Fruit fly (Drosophila melanogaster) whole organism, wandering third instar larva: Measurements from ENCODE around the gene CG42526.
A peak's percentile ranks its signal among the peaks of the same experiment; 100 is the strongest.

Experiments used
- Abd-B ChIP-seq: fragments of >200 bp; optimal IDR thresholded peaks from 2 replicates; lab custom pipeline; 2017; ENCODE audit warnings: missing biosample characterization, missing genetic modification characterization
- CG32264 ChIP-seq: fragments of 200-800 bp; sonication (Bioruptor generic); optimal IDR thresholded peaks from 2 replicates; lab custom pipeline; 2016; ENCODE audit warnings: missing biosample characterization, missing genetic modification characterization
- CG9705 ChIP-seq: fragments of 200-800 bp; sonication (Bioruptor generic); optimal IDR thresholded peaks from 2 replicates; lab custom pipeline; 2018; ENCODE audit warnings: missing biosample characterization, mild to moderate bottlenecking, missing genetic modification characterization
- CrebA ChIP-seq: fragments of 200-800 bp; sonication (Bioruptor generic); optimal IDR thresholded peaks from 2 replicates; lab custom pipeline; 2016; ENCODE audit warnings: missing biosample characterization, mild to moderate bottlenecking, missing genetic modification characterization, borderline replicate concordance
- Dfd ChIP-seq: fragments of >200 bp; optimal IDR thresholded peaks from 2 replicates; lab custom pipeline; 2017; ENCODE audit warnings: missing biosample characterization, missing genetic modification characterization
- GATAd ChIP-seq: sonication (Bioruptor generic); optimal IDR thresholded peaks from 2 replicates; lab custom pipeline; 2016; ENCODE audit warnings: missing biosample characterization, missing genetic modification characterization
- HLH106 ChIP-seq: fragments of 200-800 bp; optimal IDR thresholded peaks from 3 replicates; lab custom pipeline; 2019; ENCODE audit warnings: missing biosample characterization, mild to moderate bottlenecking, missing genetic modification characterization, moderate library complexity
- Hnf4 ChIP-seq: fragments of 200-800 bp; sonication (Bioruptor generic); optimal IDR thresholded peaks from 2 replicates; lab custom pipeline; 2016; ENCODE audit warnings: missing biosample characterization, mild to moderate bottlenecking, missing genetic modification characterization
- Hr78 ChIP-seq: fragments of >200 bp; optimal IDR thresholded peaks from 2 replicates; lab custom pipeline; 2017; ENCODE audit warnings: missing biosample characterization, missing genetic modification characterization
- Hr83 ChIP-seq: fragments of 200-300 bp; sonication (Bioruptor generic); optimal IDR thresholded peaks from 2 replicates; lab custom pipeline; 2016; ENCODE audit warnings: missing biosample characterization, mild to moderate bottlenecking, missing genetic modification characterization, moderate library complexity; ENCODE audit not compliant: poor library complexity, severe bottlenecking
- Jra ChIP-seq: sonication (Bioruptor generic); optimal IDR thresholded peaks from 2 replicates; lab custom pipeline; 2016; ENCODE audit warnings: missing biosample characterization, missing genetic modification characterization
- Myc ChIP-seq: fragments of >200 bp; optimal IDR thresholded peaks from 2 replicates; lab custom pipeline; 2017
- N ChIP-seq: fragments of >200 bp; optimal IDR thresholded peaks from 2 replicates; lab custom pipeline; 2018; ENCODE audit warnings: missing biosample characterization, missing external identifiers, missing genetic modification characterization
- OdsH ChIP-seq: fragments of 200-800 bp; sonication (Bioruptor generic); optimal IDR thresholded peaks from 2 replicates; lab custom pipeline; 2016; ENCODE audit warnings: missing biosample characterization, mild to moderate bottlenecking, missing genetic modification characterization
- Rel ChIP-seq, 2 experiments: fragments of 200-800 bp; sonication (Bioruptor generic) in 1 of 2; optimal IDR thresholded peaks; 2 replicates in 1 of 2; 3 replicates in 1 of 2; lab custom pipeline; 2016 to 2019; ENCODE audit warnings: mild to moderate bottlenecking in 2 of 2, missing biosample characterization in 2 of 2, missing genetic modification characterization in 2 of 2, moderate library complexity in 1 of 2
- Sp1 ChIP-seq: fragments of 200-800 bp; sonication (Bioruptor generic); optimal IDR thresholded peaks from 3 replicates; lab custom pipeline; 2019; ENCODE audit warnings: missing biosample characterization, mild to moderate bottlenecking, missing genetic modification characterization, moderate library complexity
- br ChIP-seq: fragments of 200-800 bp; sonication (Bioruptor generic); optimal IDR thresholded peaks from 2 replicates; lab custom pipeline; 2016; ENCODE audit warnings: missing biosample characterization, missing genetic modification characterization
- dmrt93B ChIP-seq: fragments of 200-800 bp; sonication (Bioruptor generic); optimal IDR thresholded peaks from 2 replicates; lab custom pipeline; 2018; ENCODE audit warnings: missing biosample characterization, mild to moderate bottlenecking, missing genetic modification characterization
- dsf ChIP-seq: sonication (Bioruptor generic); optimal IDR thresholded peaks from 2 replicates; lab custom pipeline; 2016; ENCODE audit warnings: missing biosample characterization, missing genetic modification characterization, borderline replicate concordance
- ey ChIP-seq: fragments of 200-800 bp; sonication (Bioruptor generic); optimal IDR thresholded peaks from 2 replicates; lab custom pipeline; 2016; ENCODE audit warnings: missing biosample characterization, missing genetic modification characterization
- foxo ChIP-seq, 2 experiments: fragments of 200-800 bp; sonication (Bioruptor generic); optimal IDR thresholded peaks; 2 replicates in 1 of 2; 3 replicates in 1 of 2; lab custom pipeline; 2016 to 2017; ENCODE audit warnings: missing biosample characterization in 2 of 2, missing genetic modification characterization in 2 of 2
- fru ChIP-seq: fragments of 200-800 bp; sonication (Bioruptor generic); optimal IDR thresholded peaks from 3 replicates; lab custom pipeline; 2016; ENCODE audit warnings: missing biosample characterization, mild to moderate bottlenecking, missing genetic modification characterization
- h ChIP-seq: fragments of 200-800 bp; sonication (Bioruptor generic); optimal IDR thresholded peaks from 3 replicates; lab custom pipeline; 2016; ENCODE audit warnings: missing biosample characterization, mild to moderate bottlenecking, missing genetic modification characterization
- jim ChIP-seq: fragments of 175-275, 200-325 bp; sonication (Bioruptor generic); optimal IDR thresholded peaks from 2 replicates; lab custom pipeline; 2016; ENCODE audit warnings: missing biosample characterization, mild to moderate bottlenecking, missing genetic modification characterization
- lola ChIP-seq: fragments of >200 bp; optimal IDR thresholded peaks from 2 replicates; lab custom pipeline; 2017; ENCODE audit warnings: missing biosample characterization, missing genetic modification characterization
- pan ChIP-seq: fragments of >200 bp; optimal IDR thresholded peaks from 2 replicates; lab custom pipeline; 2017
- psq ChIP-seq: fragments of 200-800 bp; sonication (Bioruptor generic); optimal IDR thresholded peaks from 3 replicates; lab custom pipeline; 2017; ENCODE audit warnings: missing biosample characterization, mild to moderate bottlenecking, missing genetic modification characterization, moderate library complexity
- rgr ChIP-seq: fragments of 200-800 bp; sonication (Bioruptor generic); optimal IDR thresholded peaks from 3 replicates; lab custom pipeline; 2016; ENCODE audit warnings: missing biosample characterization, mild to moderate bottlenecking, missing genetic modification characterization
- sage ChIP-seq: fragments of 200-800 bp; sonication (Bioruptor generic); optimal IDR thresholded peaks from 2 replicates; lab custom pipeline; 2016; ENCODE audit warnings: missing biosample characterization, mild to moderate bottlenecking, missing genetic modification characterization
- sv ChIP-seq: fragments of 200-800 bp; sonication (Bioruptor generic); optimal IDR thresholded peaks from 3 replicates; lab custom pipeline; 2016; ENCODE audit warnings: missing biosample characterization, missing genetic modification characterization
- tai ChIP-seq: sonication (Bioruptor generic); optimal IDR thresholded peaks from 2 replicates; lab custom pipeline; 2016; ENCODE audit warnings: missing biosample characterization, missing genetic modification characterization
- usp ChIP-seq: fragments of >200 bp; optimal IDR thresholded peaks from 2 replicates; lab custom pipeline; 2017; ENCODE audit warnings: missing biosample characterization, missing genetic modification characterization
- woc ChIP-seq: sonication (Bioruptor generic); optimal IDR thresholded peaks from 2 replicates; lab custom pipeline; 2016; ENCODE audit warnings: missing biosample characterization, mild to moderate bottlenecking, missing genetic modification characterization

Gene CG42526

dm6 chr3L:9455819-9456388 is 20.7 kb upstream of the CG42526 start, which contains the start of the genes phol and CG3552:
Gene phol (minus strand): TSS chr3L:9456281.
Gene CG3552 (plus strand): TSS chr3L:9456318.
- TF ChIP-seq tai (GFP tag; lab: Kevin White, UChicago) = no peak
- TF ChIP-seq foxo (GFP tag; optimal IDR thresholded peaks at IDR 0.05; lab: Kevin White, UChicago) = peak in 1 of 2 experiments; percentile 3
- TF ChIP-seq HLH106 (tag; lab: Kevin White, UChicago) = peak; percentile 2
- peak; percentile 7 for TF ChIP-seq rgr (GFP tag; lab: Kevin White, UChicago)
- no peak for TF ChIP-seq sv (GFP tag; lab: Kevin White, UChicago)
- no peak for TF ChIP-seq fru (GFP tag; lab: Kevin White, UChicago)
- peak; percentile 26 for TF ChIP-seq Sp1 (GFP tag; lab: Kevin White, UChicago)
- peak; percentile 9 for TF ChIP-seq Myc (lab: Kevin White, UChicago)
- no peak for TF ChIP-seq dmrt93B (GFP tag; lab: Kevin White, UChicago)
- no peak for TF ChIP-seq Rel (GFP tag; optimal IDR thresholded peaks at IDR 0.05; lab: Kevin White, UChicago)
- TF ChIP-seq Rel (tag; optimal IDR thresholded peaks at IDR 0.05; lab: Kevin White, UChicago) = peak; percentile 90

- TF ChIP-seq dsf (GFP tag; lab: Kevin White, UChicago) (no peak), h (GFP tag; lab: Kevin White, UChicago) (peak; percentile 17), sv (GFP tag; lab: Kevin White, UChicago) (no peak), psq (no peak), N (no peak), Sp1 (GFP tag; lab: Kevin White, UChicago) (no peak)
Observed at dm6 chr3L:9452422-9452821, 17.2 kb upstream of the CG42526 start.

DNA sequence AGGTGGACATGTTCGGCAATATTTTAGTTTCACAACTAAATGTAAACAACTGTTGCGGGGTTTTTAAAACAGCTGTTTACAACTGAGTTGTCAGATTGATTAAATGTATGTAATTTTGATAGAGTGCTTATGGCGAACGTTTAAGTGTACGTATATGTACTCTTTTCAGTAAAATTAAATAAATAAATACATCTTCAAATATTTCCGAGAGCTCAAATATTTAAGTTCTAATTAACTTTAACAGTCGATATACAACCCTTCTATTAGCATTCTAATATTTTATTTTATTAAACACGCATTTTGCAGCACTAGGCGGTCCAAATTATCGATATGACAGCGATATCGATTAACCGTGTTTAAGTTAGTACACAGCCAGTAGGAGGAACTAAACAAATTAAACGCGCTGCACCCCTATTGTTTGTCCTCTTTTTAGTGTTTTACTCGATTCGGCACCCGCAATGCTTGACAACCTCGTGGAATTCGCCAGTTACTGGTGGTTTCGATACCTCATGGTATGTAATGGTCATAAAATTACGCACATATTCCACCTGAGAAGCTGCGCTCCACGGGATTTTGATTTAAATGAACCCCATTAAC is 16.4 kb upstream of the CG42526 start, which contains the start of the genes CG3448 and ghi:
TSS of gene CG3448 (minus strand) at position 51 of the 597 bp plus-strand sequence.
TSS of gene ghi (plus strand) at position 355 of the 597 bp plus-strand sequence.
- TF ChIP-seq h (GFP tag; lab: Kevin White, UChicago) (peak; percentile 84), OdsH (peak; percentile 6), GATAd (GFP tag; lab: Kevin White, UChicago) (no peak), Myc (lab: Kevin White, UChicago) (peak; percentile 15), Hr83 (GFP tag; lab: Kevin White, UChicago) (no peak), dsf (GFP tag; lab: Kevin White, UChicago) (peak; percentile 32), Hnf4 (peak; percentile 71), rgr (GFP tag; lab: Kevin White, UChicago) (peak; percentile 67), HLH106 (tag; lab: Kevin White, UChicago) (peak; percentile 78), CG32264 (GFP tag; lab: Kevin White, UChicago) (peak; percentile 23), CrebA (GFP tag; lab: Kevin White, UChicago) (no peak), br (peak; percentile 69), N (no peak), CG9705 (peak; percentile 69), jim (GFP tag; lab: Kevin White, UChicago) (no peak), fru (GFP tag; lab: Kevin White, UChicago) (peak; percentile 83), usp (no peak), sv (GFP tag; lab: Kevin White, UChicago) (peak; percentile 4), sage (GFP tag; lab: Kevin White, UChicago) (peak; percentile 75), Sp1 (GFP tag; lab: Kevin White, UChicago) (peak; percentile 76), Rel (GFP tag; optimal IDR thresholded peaks at IDR 0.05; lab: Kevin White, UChicago) (no peak), Rel (tag; optimal IDR thresholded peaks at IDR 0.05; lab: Kevin White, UChicago) (peak; percentile 76), Abd-B (no peak), Hr78 (GFP tag; lab: Kevin White, UChicago) (no peak), psq (peak; percentile 42), foxo (GFP tag; optimal IDR thresholded peaks at IDR 0.05; lab: Kevin White, UChicago) (peak in 1 of 2 experiments; percentile 80), ey (GFP tag; lab: Kevin White, UChicago) (peak; percentile 43), dmrt93B (GFP tag; lab: Kevin White, UChicago) (no peak), Jra (GFP tag; lab: Kevin White, UChicago) (peak; percentile 58), pan (no peak), woc (peak; percentile 69), lola (GFP tag; lab: Kevin White, UChicago) (no peak), Dfd (no peak)
- TF ChIP-seq, all 38 proteins: peak for 20
